Fruit fly (Drosophila melanogaster): ENCODE results near the gene CG31415.

The CG31415 gene

DNA sequence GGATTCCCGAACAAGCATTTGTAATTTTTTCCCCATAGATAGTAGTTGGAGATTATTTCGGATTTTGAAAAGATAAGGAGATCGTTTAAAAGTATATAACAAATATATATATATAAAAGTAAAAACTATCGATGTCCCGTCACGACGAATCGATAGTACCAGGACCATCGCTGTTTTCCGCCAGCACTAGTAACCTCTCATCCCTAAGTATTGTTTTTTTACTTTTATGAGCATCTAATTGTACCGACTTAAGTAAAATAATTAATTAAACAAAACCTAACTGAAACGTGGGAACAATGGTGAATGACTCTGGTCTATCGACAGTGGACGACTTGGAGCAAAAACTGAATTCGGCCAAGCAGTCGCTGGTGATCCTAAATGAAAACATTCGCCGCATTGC is 2.6 kb upstream of the CG31415 start, which contains the start of gene Pnn:
Gene Pnn, plus strand, starts transcription at position 187 of the 400 bp plus-strand sequence.
- TF ChIP-seq sna (GFP tag; IDR thresholded peaks at IDR 0.05; ENCODE audit: partially characterized antibody): peak; percentile 87
- peak; percentile 85 for TF ChIP-seq zen2 (GFP tag; IDR thresholded peaks at IDR 0.05; ENCODE audit: partially characterized antibody)
- no peak for TF ChIP-seq Abd-B (GFP tag; optimal IDR thresholded peaks at IDR 0.05)
- TF ChIP-seq CG8924 (tag; optimal IDR thresholded peaks at IDR 0.05): peak; percentile 52
- peak; percentile 6 for TF ChIP-seq Xbp1 (GFP tag; optimal IDR thresholded peaks at IDR 0.05)
- peak; percentile 77 for TF ChIP-seq CG13894 (tag; optimal IDR thresholded peaks at IDR 0.05)
- TF ChIP-seq CG4404 (GFP tag; IDR thresholded peaks at IDR 0.05): no peak
- no peak for TF ChIP-seq CG10274 (GFP tag; optimal IDR thresholded peaks at IDR 0.05)
- TF ChIP-seq CG13287 (GFP tag; IDR thresholded peaks at IDR 0.05; ENCODE audit: partially characterized antibody): peak; percentile 95
- TF ChIP-seq knrl (GFP tag; IDR thresholded peaks at IDR 0.05; ENCODE audit: partially characterized antibody): peak; percentile 92
- TF ChIP-seq al (GFP tag; IDR thresholded peaks at IDR 0.05): 0 out of 2 replicates have a peak, but pooled peaks have one; percentile 6
- peak; percentile 87; the same call in 1 of the 2 replicates for TF ChIP-seq CG42726 (GFP tag; IDR thresholded peaks at IDR 0.05; ENCODE audit: partially characterized antibody)
- no peak for TF ChIP-seq pum (GFP tag; optimal IDR thresholded peaks at IDR 0.05)
- TF ChIP-seq sqz (GFP tag; optimal IDR thresholded peaks at IDR 0.05): peak; percentile 65
- TF ChIP-seq CG34376 (GFP tag; optimal IDR thresholded peaks at IDR 0.05): no peak
- TF ChIP-seq MESR4 (GFP tag; optimal IDR thresholded peaks at IDR 0.05): peak; percentile 75
- TF ChIP-seq vnd (GFP tag; IDR thresholded peaks at IDR 0.05; ENCODE audit: partially characterized antibody): peak; percentile 90
- TF ChIP-seq CG34224 (GFP tag; IDR thresholded peaks at IDR 0.05; ENCODE audit: partially characterized antibody): peak; percentile 88
- no peak for TF ChIP-seq CG43689 (GFP tag; IDR thresholded peaks at IDR 0.05)
- peak; percentile 68; the same call in 1 of the 3 replicates for TF ChIP-seq mld (GFP tag; IDR thresholded peaks at IDR 0.05; ENCODE audit: partially characterized antibody)
- no peak for TF ChIP-seq CG18011 (GFP tag; optimal IDR thresholded peaks at IDR 0.05)
- TF ChIP-seq fd102C (GFP tag; optimal IDR thresholded peaks at IDR 0.05): no peak
- peak; percentile 94 for TF ChIP-seq Opbp (GFP tag; IDR thresholded peaks at IDR 0.05; ENCODE audit: partially characterized antibody)
- no peak for TF ChIP-seq CG1529 (GFP tag; optimal IDR thresholded peaks at IDR 0.05)
- TF ChIP-seq chinmo (GFP tag; IDR thresholded peaks at IDR 0.05; ENCODE audit: partially characterized antibody): peak; percentile 61; the same call in 1 of the 4 replicates
- peak; percentile 56 for TF ChIP-seq Med (GFP tag)
- TF ChIP-seq CG9797 (GFP tag; optimal IDR thresholded peaks at IDR 0.05): peak; percentile 17
- peak; percentile 87 for TF ChIP-seq hbn (GFP tag; IDR thresholded peaks at IDR 0.05; ENCODE audit: partially characterized antibody)
- peak; percentile 30 for TF ChIP-seq cad (GFP tag; optimal IDR thresholded peaks at IDR 0.05)
- no peak for TF ChIP-seq Ssrp (tag; optimal IDR thresholded peaks at IDR 0.05)
- TF ChIP-seq unc-4 (GFP tag; IDR thresholded peaks at IDR 0.05; ENCODE audit: partially characterized antibody): peak; percentile 90
- no peak for TF ChIP-seq CG10654 (GFP tag; optimal IDR thresholded peaks at IDR 0.05)
- TF ChIP-seq CG2129 (GFP tag; IDR thresholded peaks at IDR 0.05; ENCODE audit: partially characterized antibody): peak; percentile 81
- TF ChIP-seq CG32767 (GFP tag; IDR thresholded peaks at IDR 0.05): 0 out of 2 replicates have a peak, but pooled peaks have one; percentile 19
- TF ChIP-seq CG7745 (tag; optimal IDR thresholded peaks at IDR 0.05): peak; percentile 44
- peak; percentile 42 for TF ChIP-seq CG2712 (tag; optimal IDR thresholded peaks at IDR 0.05)
- peak; percentile 35 for TF ChIP-seq sens (GFP tag)
- TF ChIP-seq HLH4C (GFP tag; IDR thresholded peaks at IDR 0.05; ENCODE audit: partially characterized antibody): peak; percentile 84
- TF ChIP-seq odd (GFP tag; optimal IDR thresholded peaks at IDR 0.05): no peak
- peak; percentile 67 for TF ChIP-seq trem (tag; optimal IDR thresholded peaks at IDR 0.05)
- peak; percentile 21 for TF ChIP-seq phol (tag; optimal IDR thresholded peaks at IDR 0.05)
- TF ChIP-seq row (GFP tag; IDR thresholded peaks at IDR 0.05): peak; percentile 84
- TF ChIP-seq CG3995 (GFP tag; optimal IDR thresholded peaks at IDR 0.05): peak; percentile 95
- peak; percentile 91 for TF ChIP-seq Dll (GFP tag; IDR thresholded peaks at IDR 0.05; ENCODE audit: partially characterized antibody)
- peak; percentile 86 for TF ChIP-seq Doc3 (GFP tag; IDR thresholded peaks at IDR 0.05; ENCODE audit: partially characterized antibody)
- TF ChIP-seq inv (GFP tag; IDR thresholded peaks at IDR 0.05; ENCODE audit: partially characterized antibody): peak; percentile 86
- TF ChIP-seq stwl (tag; optimal IDR thresholded peaks at IDR 0.05): peak; percentile 32
- peak; percentile 92 for TF ChIP-seq Bgb (GFP tag; IDR thresholded peaks at IDR 0.05; ENCODE audit: partially characterized antibody)
